Worm (Caenorhabditis elegans) whole organism, L2 larva: Measurements from ENCODE around the gene dhs-23.

ENCODE experiments used
- crh-2 ChIP-seq: sonication (generic microtip); optimal IDR thresholded peaks from 2 replicates; lab custom pipeline; 2017; ENCODE audit warnings: missing biosample characterization, missing genetic modification characterization
- egl-27 ChIP-seq: sonication (generic microtip); optimal IDR thresholded peaks from 3 replicates; lab custom pipeline; 2017; ENCODE audit warnings: missing biosample characterization, missing genetic modification reagents, missing genetic modification characterization
- lin-13 ChIP-seq: fragments of 150-350 bp; optimal IDR thresholded peaks from 2 replicates; lab custom pipeline; 2014; ENCODE audit warnings: missing biosample characterization, missing genetic modification reagents, missing genetic modification characterization
- peb-1 ChIP-seq: fragments of 150-350 bp; optimal IDR thresholded peaks from 2 replicates; lab custom pipeline; 2014; ENCODE audit warnings: missing biosample characterization, missing genetic modification characterization
- ztf-11 ChIP-seq: sonication (generic microtip); optimal IDR thresholded peaks from 2 replicates; lab custom pipeline; 2017; ENCODE audit warnings: missing biosample characterization, missing genetic modification characterization

ce11 chrV:15388820-15389384 lies 7.9 kb downstream of the dhs-23 start, which contains the start of gene srh-170:
- no peak for TF ChIP-seq lin-13 (GFP tag; lab: Kevin White, UChicago)
- TF ChIP-seq crh-2 = no peak
- TF ChIP-seq ztf-11 (tag; lab: Kevin White, UChicago) = no peak
- no peak for TF ChIP-seq egl-27 (tag; lab: Kevin White, UChicago)
- TF ChIP-seq peb-1 (tag; lab: Kevin White, UChicago) = no peak
